Worm (Caenorhabditis elegans): ENCODE results near the gene R08C7.5.

ce11 chrIV:4448343-4448742 lies 18.3 kb downstream of the R08C7.5 start:
- TF ChIP-seq F57C9.4 (tag; optimal IDR thresholded peaks at IDR 0.05) (no peak), B0336.3 (GFP tag; IDR thresholded peaks at IDR 0.05) (no peak), nfya-2 (GFP tag; IDR thresholded peaks at IDR 0.05) (no peak), ceh-79 (tag; optimal IDR thresholded peaks at IDR 0.05) (no peak), F23B12.7 (tag; optimal IDR thresholded peaks at IDR 0.05; ENCODE audit: insufficient read depth) (no peak), repo-1 (tag; optimal IDR thresholded peaks at IDR 0.05) (no peak), snpc-4 (GFP tag; optimal IDR thresholded peaks at IDR 0.05) (no peak), snpc-4 (tag; optimal IDR thresholded peaks at IDR 0.05) (no peak), dpff-1 (tag; optimal IDR thresholded peaks at IDR 0.05) (no peak), ceh-58 (GFP tag; IDR thresholded peaks at IDR 0.05) (no peak), nhr-80 (tag; optimal IDR thresholded peaks at IDR 0.05) (no peak)

All from whole organism, young adult.